Worm (Caenorhabditis elegans) whole organism, L4/young adult: ENCODE measurements around the gene K05F1.14.

Experiments
- W03F9.2 ChIP-seq: fragments of 150-350 bp; optimal IDR thresholded peaks from 2 replicates; lab custom pipeline; 2014; ENCODE audit warnings: missing biosample characterization, missing genetic modification characterization
- dao-5 ChIP-seq: sonication (generic microtip); optimal IDR thresholded peaks from 2 replicates; lab custom pipeline; 2016; ENCODE audit warnings: missing genotype, missing genetic modification characterization, moderate library complexity, missing compliant biosample characterization
- him-1 ChIP-seq: sonication (generic microtip); optimal IDR thresholded peaks from 2 replicates; lab custom pipeline; 2016; ENCODE audit warnings: missing genotype, missing genetic modification reagents, missing genetic modification characterization, missing compliant biosample characterization

ce11 chrII:5816346-5816745 is 24.0 kb upstream of the K05F1.14 start, which contains the start of gene ZK1248.20:
- TF ChIP-seq dao-5 (tag; lab: Kevin White, UChicago) (no peak), him-1 (tag; lab: Kevin White, UChicago) (no peak), W03F9.2 (no peak)
